Worm (Caenorhabditis elegans): ENCODE measurements around the gene srt-49.

Gene srt-49

DNA sequence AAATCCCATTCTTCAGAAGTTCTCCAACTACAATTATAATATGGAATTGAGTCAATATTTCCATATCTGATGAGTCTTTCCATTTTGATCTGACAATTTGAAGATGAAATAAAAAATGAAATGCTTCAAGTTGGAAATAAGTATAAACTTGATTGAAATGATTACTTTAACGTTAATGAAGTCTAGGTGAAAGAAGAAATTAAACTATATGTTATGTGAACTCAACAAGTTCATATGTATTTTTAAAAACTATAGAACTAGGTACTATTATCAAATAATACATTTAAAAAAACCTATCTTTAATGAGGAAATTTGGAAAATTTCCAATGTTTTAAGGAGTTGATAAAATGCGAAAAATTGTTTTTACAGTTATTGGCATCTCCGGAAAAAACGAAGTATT, at the start of gene srt-49:
srt-49 (minus strand) TSS at position 101 of the 400 bp plus-strand sequence.
- TF ChIP-seq hrde-1 (tag; optimal IDR thresholded peaks at IDR 0.05; ENCODE audit: borderline replicate concordance), result no peak
- no peak for TF ChIP-seq sptf-2 (GFP tag; optimal IDR thresholded peaks at IDR 0.05)
- no peak for TF ChIP-seq attf-3 (GFP tag; conservative IDR thresholded peaks at IDR 0.05)
- no peak for TF ChIP-seq bed-2 (GFP tag; IDR thresholded peaks at IDR 0.05)
- TF ChIP-seq nfya-2 (GFP tag; IDR thresholded peaks at IDR 0.05), result no peak
- TF ChIP-seq tlf-1 (GFP tag; optimal IDR thresholded peaks at IDR 0.05), result no peak
- TF ChIP-seq K12H6.12 (tag; optimal IDR thresholded peaks at IDR 0.05), result no peak
- TF ChIP-seq chd-7 (tag; optimal IDR thresholded peaks at IDR 0.05), result no peak
- TF ChIP-seq egrh-3 (GFP tag; IDR thresholded peaks at IDR 0.05), result no peak
- TF ChIP-seq ztf-3 (GFP tag; optimal IDR thresholded peaks at IDR 0.05), result no peak
- TF ChIP-seq madf-3 (GFP tag; IDR thresholded peaks at IDR 0.05), result no peak
- no peak for TF ChIP-seq T07F8.4 (tag; optimal IDR thresholded peaks at IDR 0.05)
- no peak for TF ChIP-seq lsl-1 (GFP tag; optimal IDR thresholded peaks at IDR 0.05)
- no peak for TF ChIP-seq akir-1 (GFP tag; optimal IDR thresholded peaks at IDR 0.05)
- TF ChIP-seq Y79H2A.3 (GFP tag; conservative IDR thresholded peaks at IDR 0.05), result no peak

DNA sequence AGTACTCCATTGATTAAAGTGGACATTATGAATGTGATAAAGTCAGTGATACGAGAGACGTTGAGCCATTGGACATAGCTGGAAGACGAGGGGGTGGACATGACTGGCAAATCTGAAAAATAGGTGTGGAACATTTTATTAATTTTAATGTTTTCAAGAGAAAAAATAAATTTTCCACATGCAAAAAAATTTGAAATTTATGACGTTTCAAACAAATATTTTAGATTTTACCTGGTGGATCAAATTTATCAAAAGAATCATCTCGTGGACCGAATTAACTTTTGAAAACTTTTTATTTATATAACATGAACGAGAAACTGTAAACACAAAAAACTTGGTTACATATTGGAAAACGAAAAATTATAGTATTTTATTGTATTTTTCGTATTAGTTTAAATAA, 48.9 kb upstream of the srt-49 start, which contains the start of gene str-78:
str-78 (minus strand) TSS at position 101 of the 400 bp plus-strand sequence.
- no peak for TF ChIP-seq lir-1 (GFP tag; conservative IDR thresholded peaks at IDR 0.05)
- no peak for TF ChIP-seq ekl-4 (GFP tag; IDR thresholded peaks at IDR 0.05)
- no peak for TF ChIP-seq nfyb-1 (GFP tag; IDR thresholded peaks at IDR 0.05)
- no peak for TF ChIP-seq F37B4.10 (GFP tag; IDR thresholded peaks at IDR 0.05)
- TF ChIP-seq pbrm-1 (GFP tag; IDR thresholded peaks at IDR 0.05), result no peak
- no peak for TF ChIP-seq F55B11.4 (tag; optimal IDR thresholded peaks at IDR 0.05; ENCODE audit: borderline replicate concordance, insufficient read depth)
- TF ChIP-seq nfya-2 (GFP tag; IDR thresholded peaks at IDR 0.05), result no peak
- no peak for TF ChIP-seq cebp-1 (GFP tag; IDR thresholded peaks at IDR 0.05)
- TF ChIP-seq cebp-1 (tag; optimal IDR thresholded peaks at IDR 0.05), result no peak
- TF ChIP-seq rcor-1 (GFP tag; IDR thresholded peaks at IDR 0.05), result no peak
- TF ChIP-seq ceh-91 (GFP tag; IDR thresholded peaks at IDR 0.05), result no peak
- TF ChIP-seq ztf-26 (tag; optimal IDR thresholded peaks at IDR 0.05), result no peak
- no peak for TF ChIP-seq hsf-1 (GFP tag; IDR thresholded peaks at IDR 0.05)
- TF ChIP-seq F33H1.4 (GFP tag; IDR thresholded peaks at IDR 0.05), result no peak
- no peak for TF ChIP-seq nhr-179 (tag; optimal IDR thresholded peaks at IDR 0.05)
- TF ChIP-seq attf-5 (GFP tag; optimal IDR thresholded peaks at IDR 0.05), result no peak
- TF ChIP-seq mel-28 (tag; optimal IDR thresholded peaks at IDR 0.05; ENCODE audit: borderline replicate concordance), result no peak
- TF ChIP-seq tbx-9 (tag; optimal IDR thresholded peaks at IDR 0.05; ENCODE audit: borderline replicate concordance), result no peak
- TF ChIP-seq F10E7.11 (tag; optimal IDR thresholded peaks at IDR 0.05), result no peak
- no peak for TF ChIP-seq athp-1 (tag; optimal IDR thresholded peaks at IDR 0.05)

DNA sequence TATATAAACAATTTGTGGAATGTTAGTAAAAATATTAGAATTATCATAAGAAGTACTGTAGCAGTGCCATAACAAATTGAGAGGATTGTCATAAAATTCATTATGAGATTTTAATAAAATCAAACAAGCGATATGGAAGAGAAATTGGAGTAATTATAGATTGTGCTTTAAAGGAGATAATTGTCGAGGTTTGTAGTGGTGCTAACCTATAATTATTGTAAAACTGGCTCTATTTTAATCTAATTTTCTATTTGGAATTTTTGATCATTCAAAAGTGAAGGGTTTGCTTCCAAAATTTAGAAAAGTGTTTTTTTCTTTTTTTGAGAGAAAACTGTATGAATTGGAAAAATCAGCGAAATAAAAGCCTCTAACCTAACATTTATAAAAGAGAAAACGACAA, 42.6 kb upstream of the srt-49 start, which contains the start of gene srg-51:
srg-51 (minus strand) TSS at position 101 of the 400 bp plus-strand sequence.
- TF ChIP-seq F10E7.11 (tag; optimal IDR thresholded peaks at IDR 0.05) (no peak), madf-10 (tag; optimal IDR thresholded peaks at IDR 0.05) (no peak), ceh-79 (tag; optimal IDR thresholded peaks at IDR 0.05) (no peak), nhr-120 (GFP tag; IDR thresholded peaks at IDR 0.05) (no peak), lin-54 (GFP tag; optimal IDR thresholded peaks at IDR 0.05) (no peak), rec-8 (tag; optimal IDR thresholded peaks at IDR 0.05) (no peak), B0019.2 (GFP tag; conservative IDR thresholded peaks at IDR 0.05) (no peak), unc-130 (GFP tag; optimal IDR thresholded peaks at IDR 0.05) (no peak), madf-6 (GFP tag; IDR thresholded peaks at IDR 0.05) (no peak), ceh-40 (GFP tag; IDR thresholded peaks at IDR 0.05) (no peak), ceh-58 (GFP tag; IDR thresholded peaks at IDR 0.05) (no peak), let-607 (tag; optimal IDR thresholded peaks at IDR 0.05) (no peak), nfyb-1 (GFP tag; IDR thresholded peaks at IDR 0.05) (no peak)
